Fruit fly (Drosophila melanogaster) whole organism, embryonic: ENCODE results near the gene Plzf.

Source experiments
- B-H2 ChIP-seq: fragments of 200-800 bp; sonication (Bioruptor generic); optimal IDR thresholded peaks from 2 replicates; lab custom pipeline; 2018; ENCODE audit warnings: missing biosample characterization, mild to moderate bottlenecking, missing genetic modification characterization
- CG10565 ChIP-seq: fragments of 200-800 bp; sonication (Bioruptor generic); optimal IDR thresholded peaks from 3 replicates; lab custom pipeline; 2016; ENCODE audit warnings: missing biosample characterization, mild to moderate bottlenecking, missing genetic modification characterization
- CG11093 ChIP-seq: fragments of 200-800 bp; sonication (Bioruptor generic); IDR thresholded peaks from 3 replicates; pipeline ENCODE4 v1.3.6; 2022; ENCODE audit warnings: missing biosample characterization, missing genetic modification characterization
- CG11456 ChIP-seq: fragments of 200-800 bp; sonication (Bioruptor generic); IDR thresholded peaks from 3 replicates; pipeline ENCODE4 v1.3.6; 2022; ENCODE audit warnings: missing biosample characterization, missing genetic modification characterization
- CG12391 ChIP-seq: fragments of 200-800 bp; sonication (Bioruptor generic); optimal IDR thresholded peaks from 3 replicates; lab custom pipeline; 2018; ENCODE audit warnings: missing biosample characterization, mild to moderate bottlenecking, missing genetic modification characterization, moderate library complexity
- CG12942 ChIP-seq: fragments of 200-800 bp; sonication (Bioruptor generic); optimal IDR thresholded peaks from 3 replicates; lab custom pipeline; 2016; ENCODE audit warnings: missing biosample characterization, missing genetic modification characterization
- CG1529 ChIP-seq: fragments of 200-800 bp; sonication (Bioruptor generic); optimal IDR thresholded peaks from 3 replicates; lab custom pipeline; 2018; ENCODE audit warnings: missing biosample characterization, missing genetic modification characterization
- CG17359 ChIP-seq: fragments of 200-800 bp; sonication (Bioruptor generic); optimal IDR thresholded peaks from 3 replicates; lab custom pipeline; 2018; ENCODE audit warnings: missing biosample characterization, mild to moderate bottlenecking, missing genetic modification characterization, moderate library complexity
- CG17385 ChIP-seq: fragments of 200-800 bp; sonication (Bioruptor generic); optimal IDR thresholded peaks from 3 replicates; lab custom pipeline; 2018; ENCODE audit warnings: missing biosample characterization, mild to moderate bottlenecking, missing genetic modification characterization
- CG18011 ChIP-seq: fragments of 200-800 bp; sonication (Bioruptor generic); optimal IDR thresholded peaks from 2 replicates; lab custom pipeline; 2017; ENCODE audit warnings: missing biosample characterization, missing genetic modification characterization, mild to moderate bottlenecking, moderate library complexity, missing genotype
- CG30431 ChIP-seq: fragments of 200-800 bp; sonication (Bioruptor generic); optimal IDR thresholded peaks from 2 replicates; lab custom pipeline; 2017; ENCODE audit warnings: missing biosample characterization, missing genetic modification characterization
- CG31441 ChIP-seq: fragments of 200-800 bp; sonication (Bioruptor generic); IDR thresholded peaks from 2 replicates; pipeline ENCODE4 v1.3.6; 2022; ENCODE audit warnings: missing biosample characterization, missing genetic modification characterization
- CG3726 ChIP-seq: fragments of 200-800 bp; sonication (Bioruptor generic); IDR thresholded peaks from 3 replicates; pipeline ENCODE4, ENCODE4 v1.3.6; 2022; ENCODE audit warnings: missing biosample characterization, missing genetic modification characterization
- CG4360 ChIP-seq: fragments of 200-800 bp; sonication (Bioruptor generic); IDR thresholded peaks from 2 replicates; pipeline ENCODE4 v1.3.6; 2022; ENCODE audit warnings: missing biosample characterization, missing genetic modification characterization
- CG7928 ChIP-seq: fragments of 200-800 bp; sonication (Bioruptor generic); optimal IDR thresholded peaks from 2 replicates; lab custom pipeline; 2017; ENCODE audit warnings: missing biosample characterization, mild to moderate bottlenecking, missing genetic modification characterization
- CG8089 ChIP-seq: fragments of 200-800 bp; sonication (Bioruptor generic); optimal IDR thresholded peaks from 3 replicates; lab custom pipeline; 2016; ENCODE audit warnings: missing biosample characterization, missing genetic modification characterization
- Camta ChIP-seq: fragments of 200-800 bp; sonication (Bioruptor generic); optimal IDR thresholded peaks from 2 replicates; lab custom pipeline; 2016; ENCODE audit warnings: missing biosample characterization, missing genetic modification characterization
- Dll ChIP-seq: fragments of 200-800 bp; sonication (Bioruptor generic); IDR thresholded peaks from 4 replicates; pipeline ENCODE4 v1.3.6; 2022; ENCODE audit warnings: missing biosample characterization, missing genetic modification characterization; ENCODE audit not compliant: partially characterized antibody
- Dp ChIP-seq: fragments of 200-800 bp; sonication (Bioruptor generic); optimal IDR thresholded peaks from 2 replicates; lab custom pipeline; 2018; ENCODE audit warnings: missing biosample characterization, mild to moderate bottlenecking, missing genetic modification characterization, moderate library complexity
- Dref ChIP-seq: fragments of 200-800 bp; sonication (Bioruptor generic); IDR thresholded peaks from 2 replicates; pipeline ENCODE4 v1.3.6; 2022; ENCODE audit warnings: missing biosample characterization, missing genetic modification characterization
- Elba2 ChIP-seq: fragments of 200-800 bp; sonication (Bioruptor generic); optimal IDR thresholded peaks from 3 replicates; lab custom pipeline; 2016; ENCODE audit warnings: missing biosample characterization, missing genetic modification characterization
- Gsc ChIP-seq: fragments of 200-800 bp; sonication (Bioruptor generic); IDR thresholded peaks from 2 replicates; pipeline ENCODE4 v1.3.6; 2022; ENCODE audit warnings: missing biosample characterization, missing genetic modification characterization
- H2.0 ChIP-seq: fragments of 200-800 bp; sonication (Bioruptor generic); IDR thresholded peaks from 2 replicates; pipeline ENCODE4 v1.3.6; 2022; ENCODE audit warnings: missing biosample characterization, missing genetic modification characterization
- HLH4C ChIP-seq: fragments of 200-800 bp; sonication (Bioruptor generic); IDR thresholded peaks from 3 replicates; pipeline ENCODE4 v1.3.6; 2022; ENCODE audit warnings: missing biosample characterization, missing genetic modification characterization; ENCODE audit not compliant: partially characterized antibody
- Hand ChIP-seq: fragments of 200-800 bp; sonication (Bioruptor generic); optimal IDR thresholded peaks from 2 replicates; lab custom pipeline; 2017; ENCODE audit warnings: mild to moderate bottlenecking, missing biosample characterization, missing genetic modification reagents, missing genetic modification characterization
- Hr51 ChIP-seq, 2 experiments: fragments of 200-800 bp; sonication (Bioruptor generic); optimal IDR thresholded peaks; 2 replicates in 1 of 2; 3 replicates in 1 of 2; lab custom pipeline; 2016 to 2018; ENCODE audit warnings: missing biosample characterization in 2 of 2, missing genetic modification characterization in 2 of 2, mild to moderate bottlenecking in 1 of 2, moderate library complexity in 1 of 2
- Jarid2 ChIP-seq: fragments of 200-800 bp; sonication (Bioruptor generic); optimal IDR thresholded peaks from 3 replicates; lab custom pipeline; 2017; ENCODE audit warnings: mild to moderate bottlenecking, missing biosample characterization, missing genetic modification reagents, missing genetic modification characterization
- Meics ChIP-seq: fragments of 200-800 bp; sonication (Bioruptor generic); optimal IDR thresholded peaks from 2 replicates; lab custom pipeline; 2017; ENCODE audit warnings: missing biosample characterization, mild to moderate bottlenecking, missing genetic modification characterization
- Mes4 ChIP-seq: fragments of 200-800 bp; sonication (Bioruptor generic); optimal IDR thresholded peaks from 2 replicates; lab custom pipeline; 2016; ENCODE audit warnings: missing biosample characterization, missing genetic modification characterization
- NK7.1 ChIP-seq: fragments of 200-800 bp; sonication (Bioruptor generic); optimal IDR thresholded peaks from 3 replicates; lab custom pipeline; 2016; ENCODE audit warnings: missing biosample characterization, missing genetic modification characterization
- Trl ChIP-seq, 3 experiments: fragments of >200 bp in 2 of 3; fragments of 200-800 bp in 1 of 3; sonication (Bioruptor generic) in 1 of 3; optimal IDR thresholded peaks; 2 replicates in 1 of 3; 3 replicates in 2 of 3; lab custom pipeline; 2016 to 2017; ENCODE audit warnings: missing biosample characterization in 1 of 3, missing genetic modification characterization in 1 of 3
- Usf ChIP-seq: fragments of 200-800 bp; sonication (Bioruptor generic); optimal IDR thresholded peaks from 2 replicates; lab custom pipeline; 2017; ENCODE audit warnings: missing genotype, missing biosample characterization, missing genetic modification characterization
- aop ChIP-seq: fragments of 200-800 bp; sonication (Bioruptor generic); IDR thresholded peaks from 2 replicates; pipeline ENCODE4 v1.3.6; 2022; ENCODE audit warnings: missing biosample characterization, missing genetic modification characterization
- bowl ChIP-seq: fragments of 200-800 bp; sonication (Bioruptor generic); IDR thresholded peaks from 2 replicates; pipeline ENCODE4 v1.3.6; 2022; ENCODE audit warnings: missing biosample characterization, missing genetic modification characterization
- dmrt99B ChIP-seq: fragments of 200-800 bp; sonication (Bioruptor generic); optimal IDR thresholded peaks from 2 replicates; lab custom pipeline; 2018; ENCODE audit warnings: missing biosample characterization, mild to moderate bottlenecking, missing genetic modification characterization, moderate library complexity
- emc ChIP-seq: fragments of 200-800 bp; sonication (Bioruptor generic); optimal IDR thresholded peaks from 2 replicates; lab custom pipeline; 2016; ENCODE audit warnings: missing biosample characterization, missing genetic modification characterization
- fru ChIP-seq: fragments of >200 bp; optimal IDR thresholded peaks from 2 replicates; lab custom pipeline; 2017
- fu2 ChIP-seq: fragments of 200-800 bp; sonication (Bioruptor generic); optimal IDR thresholded peaks from 2 replicates; lab custom pipeline; 2016; ENCODE audit warnings: missing biosample characterization, missing genetic modification characterization
- kay ChIP-seq: fragments of 200-800 bp; sonication (Bioruptor generic); optimal IDR thresholded peaks from 2 replicates; lab custom pipeline; 2016; ENCODE audit warnings: missing biosample characterization, missing genetic modification characterization
- ken ChIP-seq: fragments of 200-800 bp; sonication (Bioruptor generic); IDR thresholded peaks from 3 replicates; pipeline ENCODE4 v1.3.6; 2022; ENCODE audit warnings: missing biosample characterization, missing genetic modification characterization
- lab ChIP-seq: fragments of 200-800 bp; sonication (Bioruptor generic); optimal IDR thresholded peaks from 3 replicates; lab custom pipeline; 2017; ENCODE audit warnings: missing biosample characterization, missing genetic modification characterization, mild to moderate bottlenecking, moderate library complexity, missing genetic modification reagents
- maf-S ChIP-seq: fragments of 200-800 bp; sonication (Bioruptor generic); optimal IDR thresholded peaks from 2 replicates; lab custom pipeline; 2016; ENCODE audit warnings: missing biosample characterization, missing genetic modification characterization
- onecut ChIP-seq: fragments of 200-800 bp; sonication (Bioruptor generic); IDR thresholded peaks from 2 replicates; pipeline ENCODE4 v1.3.6; 2022; ENCODE audit warnings: missing biosample characterization, missing genetic modification characterization
- pb ChIP-seq: fragments of 200-800 bp; sonication (Bioruptor generic); optimal IDR thresholded peaks from 3 replicates; lab custom pipeline; 2016; ENCODE audit warnings: missing biosample characterization, missing genetic modification characterization
- pho ChIP-seq: fragments of 200-800 bp; sonication (Bioruptor generic); optimal IDR thresholded peaks from 2 replicates; lab custom pipeline; 2016; ENCODE audit warnings: missing biosample characterization, missing genetic modification characterization
- scrt ChIP-seq: fragments of 200-800 bp; sonication (Bioruptor generic); optimal IDR thresholded peaks from 2 replicates; lab custom pipeline; 2018; ENCODE audit warnings: missing biosample characterization, mild to moderate bottlenecking, missing genetic modification characterization, moderate library complexity
- sim ChIP-seq: fragments of 200-800 bp; sonication (Bioruptor generic); IDR thresholded peaks from 2 replicates; pipeline ENCODE4 v1.3.6; 2022; ENCODE audit warnings: missing biosample characterization, missing genetic modification characterization
- sr ChIP-seq: fragments of 200-800 bp; sonication (Bioruptor generic); IDR thresholded peaks from 3 replicates; pipeline ENCODE4 v1.3.6; 2022; ENCODE audit warnings: missing biosample characterization, missing genetic modification characterization
- wor ChIP-seq: fragments of 200-800 bp; sonication (Bioruptor generic); IDR thresholded peaks from 2 replicates; pipeline ENCODE4 v1.3.6; 2022; ENCODE audit warnings: missing biosample characterization, missing genetic modification characterization

The Plzf gene

dm6 chr2L:12011682-12012655 lies 36.7 kb downstream of the Plzf start (continued):
- no peak for TF ChIP-seq sr (GFP tag; lab: Robert Waterston, UW)
- TF ChIP-seq Trl (optimal IDR thresholded peaks at IDR 0.05; lab: Kevin White, UChicago) = peak in 1 of 2 experiments; percentile 7
- peak; percentile 64 for TF ChIP-seq Trl (GFP tag; optimal IDR thresholded peaks at IDR 0.05; lab: Kevin White, UChicago)
- no peak for TF ChIP-seq CG3726 (GFP tag; lab: Robert Waterston, UW)
- peak; percentile 72 to 77 for TF ChIP-seq Hr51 (GFP tag; optimal IDR thresholded peaks at IDR 0.05; lab: Kevin White, UChicago)
- TF ChIP-seq H2.0 = no peak
- TF ChIP-seq kay (GFP tag; lab: Kevin White, UChicago) = peak; percentile 20
- no peak for TF ChIP-seq Elba2 (GFP tag; lab: Kevin White, UChicago)
- TF ChIP-seq fu2 (GFP tag; lab: Kevin White, UChicago) = peak; percentile 58
- TF ChIP-seq CG12942 (GFP tag; lab: Kevin White, UChicago) = peak; percentile 26
- peak; percentile 54 for TF ChIP-seq Mes4 (GFP tag; lab: Kevin White, UChicago)
- TF ChIP-seq sim (GFP tag; lab: Robert Waterston, UW) = no peak
- TF ChIP-seq fru (lab: Kevin White, UChicago) = no peak
- peak; percentile 66; the same call in 2 of the 3 replicates for TF ChIP-seq CG11093 (GFP tag; lab: Robert Waterston, UW)
- no peak for TF ChIP-seq CG31441 (GFP tag; lab: Robert Waterston, UW)
- no peak for TF ChIP-seq scrt
- peak; percentile 25 for TF ChIP-seq Camta
- TF ChIP-seq CG10565 = no peak
- peak; percentile 72 for TF ChIP-seq dmrt99B
- TF ChIP-seq CG30431 (GFP tag; lab: Kevin White, UChicago) = peak; percentile 0
- peak; percentile 94 for TF ChIP-seq lab (GFP tag; lab: Kevin White, UChicago)
- TF ChIP-seq Gsc (GFP tag; lab: Robert Waterston, UW) = no peak
- TF ChIP-seq Dp (GFP tag; lab: Kevin White, UChicago) = peak; percentile 41
- peak; percentile 30 for TF ChIP-seq Usf
- TF ChIP-seq Dref (GFP tag; lab: Robert Waterston, UW) = no peak
- TF ChIP-seq emc (GFP tag; lab: Kevin White, UChicago) = peak; percentile 30
- peak; percentile 71 for TF ChIP-seq maf-S (GFP tag; lab: Kevin White, UChicago)
- peak; percentile 36 for TF ChIP-seq CG18011 (GFP tag; lab: Kevin White, UChicago)
- no peak for TF ChIP-seq ken
- TF ChIP-seq CG17385 (GFP tag; lab: Kevin White, UChicago) = peak; percentile 49
- TF ChIP-seq CG4360 (GFP tag; lab: Robert Waterston, UW) = no peak
- TF ChIP-seq pb (GFP tag; lab: Kevin White, UChicago) = peak; percentile 78
- TF ChIP-seq CG12391 = peak; percentile 67
- TF ChIP-seq bowl = no peak
- peak; percentile 74 for TF ChIP-seq B-H2 (GFP tag; lab: Kevin White, UChicago)
- no peak for TF ChIP-seq HLH4C
- TF ChIP-seq wor (GFP tag; lab: Robert Waterston, UW) = no peak
- peak; percentile 83 for TF ChIP-seq Meics (GFP tag; lab: Kevin White, UChicago)
- no peak for TF ChIP-seq CG11456 (GFP tag; lab: Robert Waterston, UW)
- no peak for TF ChIP-seq Dll
- peak; percentile 78 for TF ChIP-seq pho
- no peak for TF ChIP-seq aop (GFP tag; lab: Robert Waterston, UW)
- peak; percentile 22 for TF ChIP-seq Jarid2 (GFP tag; lab: Kevin White, UChicago)
- TF ChIP-seq Hand = peak; percentile 69
- TF ChIP-seq CG17359 (tag; lab: Kevin White, UChicago) = peak; percentile 73
- TF ChIP-seq CG7928 (GFP tag; lab: Kevin White, UChicago) = no peak
- peak; percentile 84 for TF ChIP-seq onecut
- peak; percentile 68 for TF ChIP-seq NK7.1 (GFP tag; lab: Kevin White, UChicago)
- TF ChIP-seq CG1529 (GFP tag; lab: Kevin White, UChicago) = peak; percentile 42
- TF ChIP-seq CG8089 (GFP tag; lab: Kevin White, UChicago) = peak; percentile 56
